Worm (Caenorhabditis elegans) whole organism, early embryonic: ENCODE measurements around the gene Y77E11A.16.

Source experiments
- B0310.2 ChIP-seq: sonication (generic microtip); optimal IDR thresholded peaks from 2 replicates; lab custom pipeline; 2016; ENCODE audit warnings: mild to moderate bottlenecking, missing genetic modification characterization, missing compliant biosample characterization
- aly-1 ChIP-seq: sonication (generic microtip); optimal IDR thresholded peaks from 2 replicates; lab custom pipeline; 2016; ENCODE audit warnings: missing genetic modification characterization, missing compliant biosample characterization
- ama-1 ChIP-seq: fragments of 150-350 bp; optimal IDR thresholded peaks from 2 replicates; lab custom pipeline; 2014
- ceh-13 ChIP-seq: fragments of 200-800 bp; sonication (Bioruptor generic); optimal IDR thresholded peaks from 2 replicates; lab custom pipeline; 2018; ENCODE audit warnings: mild to moderate bottlenecking, missing genetic modification characterization, missing compliant biosample characterization
- ceh-36 ChIP-seq: sonication (generic microtip); optimal IDR thresholded peaks from 2 replicates; lab custom pipeline; 2016; ENCODE audit warnings: missing genetic modification characterization, inconsistent platforms, missing compliant biosample characterization
- hnd-1 ChIP-seq: sonication (generic microtip); optimal IDR thresholded peaks from 2 replicates; lab custom pipeline; 2016; ENCODE audit warnings: missing genetic modification characterization, missing compliant biosample characterization
- pes-1 ChIP-seq: fragments of 200-800 bp; sonication (Bioruptor generic); IDR thresholded peaks from 2 replicates; pipeline ENCODE4 v1.3.6; 2022; ENCODE audit warnings: missing genetic modification reagents, missing genetic modification characterization, missing compliant biosample characterization
- tbx-11 ChIP-seq: fragments of 200-800 bp; sonication (Bioruptor generic); IDR thresholded peaks from 2 replicates; pipeline ENCODE4 v1.3.6; 2022; ENCODE audit warnings: missing genetic modification characterization, missing compliant biosample characterization
- tbx-37 ChIP-seq: fragments of 200-800 bp; sonication (Bioruptor generic); conservative IDR thresholded peaks from 2 replicates; pipeline ENCODE4 v1.3.6; 2022; ENCODE audit warnings: missing genetic modification reagents, missing genetic modification characterization, missing compliant biosample characterization

DNA sequence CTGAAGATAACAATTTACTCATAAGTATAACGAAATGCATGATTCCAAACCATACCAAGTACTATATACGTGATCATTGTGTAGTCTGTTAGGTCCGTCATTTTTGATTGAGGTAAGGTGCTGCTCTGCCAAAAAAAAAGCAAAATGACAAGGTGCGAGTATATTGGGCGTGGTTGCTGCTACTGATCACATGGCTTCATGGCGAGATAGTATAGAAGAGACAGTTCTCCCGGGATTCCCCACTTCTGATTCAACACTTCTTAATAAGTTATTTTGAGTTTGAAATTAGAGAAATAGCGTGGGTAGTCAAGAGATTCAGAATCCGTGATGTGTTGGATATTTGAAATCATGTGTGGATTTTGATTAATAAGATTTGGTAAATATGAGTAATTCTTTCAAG is 36.0 kb downstream of the Y77E11A.16 start, which contains the start of gene K03H6.4:
- TF ChIP-seq ceh-36 (tag; lab: Kevin White, UChicago) (no peak), ama-1 (no peak), hnd-1 (tag; lab: Kevin White, UChicago) (no peak), B0310.2 (tag; lab: Kevin White, UChicago) (no peak), tbx-37 (GFP tag; lab: Robert Waterston, UW) (no peak), ceh-13 (GFP tag; lab: Kevin White, UChicago) (no peak), aly-1 (tag; lab: Kevin White, UChicago) (no peak), tbx-11 (no peak), pes-1 (no peak)
